Fruit fly (Drosophila melanogaster) whole organism, embryonic: ENCODE measurements around the gene Cdc7.

Experiments
- CG11085 ChIP-seq: fragments of 200-800 bp; sonication (Bioruptor generic); IDR thresholded peaks from 2 replicates; pipeline ENCODE4 v1.3.6; 2022; ENCODE audit warnings: missing biosample characterization, missing genetic modification characterization
- CG12104 ChIP-seq: fragments of 200-800 bp; sonication (Bioruptor generic); optimal IDR thresholded peaks from 3 replicates; lab custom pipeline; 2016; ENCODE audit warnings: missing biosample characterization, missing genetic modification characterization
- CG12659 ChIP-seq: fragments of 200-800 bp; sonication (Bioruptor generic); optimal IDR thresholded peaks from 3 replicates; lab custom pipeline; 2017; ENCODE audit warnings: mild to moderate bottlenecking, missing biosample characterization, missing genetic modification reagents, missing genetic modification characterization
- CG13424 ChIP-seq: fragments of 200-800 bp; sonication (Bioruptor generic); optimal IDR thresholded peaks from 2 replicates; lab custom pipeline; 2019; ENCODE audit warnings: missing biosample characterization, mild to moderate bottlenecking, missing genetic modification characterization, moderate library complexity
- CG13894 ChIP-seq: fragments of 200-800 bp; sonication (Bioruptor generic); optimal IDR thresholded peaks from 3 replicates; lab custom pipeline; 2018; ENCODE audit warnings: missing biosample characterization, mild to moderate bottlenecking, missing genetic modification characterization, moderate library complexity
- CG18619 ChIP-seq: fragments of 200-800 bp; sonication (Bioruptor generic); optimal IDR thresholded peaks from 3 replicates; lab custom pipeline; 2017; ENCODE audit warnings: missing biosample characterization, mild to moderate bottlenecking, missing genetic modification characterization
- CG2678 ChIP-seq: fragments of 200-800 bp; sonication (Bioruptor generic); optimal IDR thresholded peaks from 3 replicates; lab custom pipeline; 2019; ENCODE audit warnings: missing biosample characterization, mild to moderate bottlenecking, missing genetic modification characterization, moderate library complexity
- CG33557 ChIP-seq: fragments of 200-800 bp; sonication (Bioruptor generic); optimal IDR thresholded peaks from 2 replicates; lab custom pipeline; 2019; ENCODE audit warnings: missing biosample characterization, mild to moderate bottlenecking, missing genetic modification characterization, moderate library complexity
- CG4328 ChIP-seq: fragments of 200-800 bp; sonication (Bioruptor generic); optimal IDR thresholded peaks from 3 replicates; lab custom pipeline; 2017; ENCODE audit warnings: missing biosample characterization, missing genetic modification reagents, missing genetic modification characterization
- CG6272 ChIP-seq: fragments of 200-800 bp; sonication (Bioruptor generic); IDR thresholded peaks from 2 replicates; pipeline ENCODE4 v1.3.6; 2022; ENCODE audit warnings: missing biosample characterization, missing genetic modification characterization
- CG8089 ChIP-seq: fragments of 200-800 bp; sonication (Bioruptor generic); optimal IDR thresholded peaks from 3 replicates; lab custom pipeline; 2016; ENCODE audit warnings: missing biosample characterization, missing genetic modification characterization
- Chrac-16 ChIP-seq: fragments of 200-800 bp; sonication (Bioruptor generic); optimal IDR thresholded peaks from 3 replicates; lab custom pipeline; 2016; ENCODE audit warnings: missing biosample characterization, missing genetic modification characterization
- Dfd ChIP-seq, 2 experiments: fragments of >200 bp; optimal IDR thresholded peaks; 2 replicates each; lab custom pipeline; 2017; ENCODE audit warnings: missing biosample characterization in 2 of 2, missing genetic modification characterization in 2 of 2
- E2f2 ChIP-seq: fragments of 200-800 bp; sonication (Bioruptor generic); IDR thresholded peaks from 2 replicates; pipeline ENCODE4 v1.3.6; 2022; ENCODE audit warnings: missing biosample characterization, missing genetic modification characterization
- Eip74EF ChIP-seq, 2 experiments: fragments of 200-800 bp in 1 of 2; fragments of >200 bp in 1 of 2; sonication (Bioruptor generic) in 1 of 2; optimal IDR thresholded peaks; 2 replicates each; lab custom pipeline; 2017 to 2019; ENCODE audit warnings: missing biosample characterization in 2 of 2, missing genetic modification characterization in 2 of 2, mild to moderate bottlenecking in 1 of 2, moderate library complexity in 1 of 2
- MESR4 ChIP-seq: fragments of 200-800 bp; sonication (Bioruptor generic); optimal IDR thresholded peaks from 2 replicates; lab custom pipeline; 2018; ENCODE audit warnings: missing biosample characterization, mild to moderate bottlenecking, missing genetic modification characterization, moderate library complexity
- Med ChIP-seq: fragments of 200-800 bp; sonication (Bioruptor generic); peaks from one replicate; lab custom pipeline; 2016; ENCODE audit warnings: missing biosample characterization, missing genetic modification characterization, mild to moderate bottlenecking, inconsistent platforms, moderate library complexity
- Meics ChIP-seq: fragments of 200-800 bp; sonication (Bioruptor generic); optimal IDR thresholded peaks from 2 replicates; lab custom pipeline; 2017; ENCODE audit warnings: missing biosample characterization, mild to moderate bottlenecking, missing genetic modification characterization
- Myb ChIP-seq: fragments of 200-800 bp; sonication (Bioruptor generic); optimal IDR thresholded peaks from 2 replicates; lab custom pipeline; 2016; ENCODE audit warnings: missing biosample characterization, missing genetic modification characterization
- Nf-YC ChIP-seq: fragments of 200-800 bp; optimal IDR thresholded peaks from 3 replicates; lab custom pipeline; 2019; ENCODE audit warnings: missing biosample characterization, mild to moderate bottlenecking, missing genetic modification characterization, moderate library complexity
- PHDP ChIP-seq: fragments of 200-800 bp; sonication (Bioruptor generic); optimal IDR thresholded peaks from 3 replicates; lab custom pipeline; 2018; ENCODE audit warnings: missing biosample characterization, mild to moderate bottlenecking, missing genetic modification characterization, moderate library complexity
- Sox100B ChIP-seq: fragments of 200-800 bp; sonication (Bioruptor generic); optimal IDR thresholded peaks from 3 replicates; lab custom pipeline; 2018; ENCODE audit warnings: missing biosample characterization, mild to moderate bottlenecking, missing genetic modification characterization
- Ssrp ChIP-seq: fragments of 200-800 bp; sonication (Bioruptor generic); optimal IDR thresholded peaks from 2 replicates; lab custom pipeline; 2018; ENCODE audit warnings: missing biosample characterization, mild to moderate bottlenecking, missing genetic modification characterization, moderate library complexity
- Xbp1 ChIP-seq: fragments of 200-800 bp; sonication (Bioruptor generic); optimal IDR thresholded peaks from 3 replicates; lab custom pipeline; 2016; ENCODE audit warnings: missing biosample characterization, mild to moderate bottlenecking, missing genetic modification characterization
- cato ChIP-seq: fragments of 200-800 bp; sonication (Bioruptor generic); optimal IDR thresholded peaks from 2 replicates; lab custom pipeline; 2016; ENCODE audit warnings: missing biosample characterization, missing genetic modification characterization, borderline replicate concordance
- caup ChIP-seq: fragments of 200-800 bp; sonication (Bioruptor generic); optimal IDR thresholded peaks from 3 replicates; lab custom pipeline; 2017; ENCODE audit warnings: missing biosample characterization, mild to moderate bottlenecking, missing genetic modification characterization, moderate library complexity; ENCODE audit not compliant: severe bottlenecking
- ci ChIP-seq: fragments of 200-800 bp; sonication (Bioruptor generic); IDR thresholded peaks from 3 replicates; pipeline ENCODE4 v1.3.6; 2022; ENCODE audit warnings: missing biosample characterization, missing genetic modification characterization
- corto ChIP-seq: fragments of 200-800 bp; sonication (Bioruptor generic); optimal IDR thresholded peaks from 2 replicates; lab custom pipeline; 2016; ENCODE audit warnings: missing biosample characterization, mild to moderate bottlenecking, missing genetic modification characterization, moderate library complexity
- danr ChIP-seq: fragments of 200-800 bp; sonication (Bioruptor generic); IDR thresholded peaks from 2 replicates; pipeline ENCODE4 v1.3.6; 2022; ENCODE audit warnings: missing biosample characterization, missing genetic modification characterization
- emc ChIP-seq: fragments of 200-800 bp; sonication (Bioruptor generic); optimal IDR thresholded peaks from 2 replicates; lab custom pipeline; 2016; ENCODE audit warnings: missing biosample characterization, missing genetic modification characterization
- ems ChIP-seq: fragments of 200-800 bp; sonication (Bioruptor generic); optimal IDR thresholded peaks from 3 replicates; lab custom pipeline; 2016; ENCODE audit warnings: missing biosample characterization, missing genetic modification characterization
- gce ChIP-seq: fragments of 200-800 bp; sonication (Bioruptor generic); IDR thresholded peaks from 3 replicates; pipeline ENCODE4 v1.3.6; 2022; ENCODE audit warnings: missing biosample characterization, missing genetic modification characterization
- jing ChIP-seq: fragments of 200-800 bp; sonication (Bioruptor generic); optimal IDR thresholded peaks from 2 replicates; lab custom pipeline; 2018; ENCODE audit warnings: missing biosample characterization, mild to moderate bottlenecking, missing genetic modification characterization
- klu ChIP-seq: fragments of 200-800 bp; sonication (Bioruptor generic); IDR thresholded peaks from 2 replicates; pipeline ENCODE4 v1.3.6; 2022; ENCODE audit warnings: missing biosample characterization, missing genetic modification characterization
- luna ChIP-seq: fragments of 200-800 bp; sonication (Bioruptor generic); optimal IDR thresholded peaks from 2 replicates; lab custom pipeline; 2016; ENCODE audit warnings: missing biosample characterization, missing genetic modification characterization
- pros ChIP-seq: fragments of 200-800 bp; sonication (Bioruptor generic); optimal IDR thresholded peaks from 3 replicates; lab custom pipeline; 2019; ENCODE audit warnings: missing biosample characterization, mild to moderate bottlenecking, missing genetic modification characterization, moderate library complexity
- slp2 ChIP-seq: fragments of 200-800 bp; sonication (Bioruptor generic); optimal IDR thresholded peaks from 2 replicates; lab custom pipeline; 2016; ENCODE audit warnings: missing biosample characterization, missing genetic modification characterization
- trem ChIP-seq: fragments of 200-800 bp; optimal IDR thresholded peaks from 3 replicates; lab custom pipeline; 2019; ENCODE audit warnings: missing biosample characterization, mild to moderate bottlenecking, missing genetic modification characterization, moderate library complexity
- unpg ChIP-seq: fragments of 200-800 bp; sonication (Bioruptor generic); optimal IDR thresholded peaks from 3 replicates; lab custom pipeline; 2018; ENCODE audit warnings: missing biosample characterization, mild to moderate bottlenecking, missing genetic modification characterization, moderate library complexity
- wor ChIP-seq: fragments of 200-800 bp; sonication (Bioruptor generic); IDR thresholded peaks from 2 replicates; pipeline ENCODE4 v1.3.6; 2022; ENCODE audit warnings: missing biosample characterization, missing genetic modification characterization

Cdc7 gene

DNA sequence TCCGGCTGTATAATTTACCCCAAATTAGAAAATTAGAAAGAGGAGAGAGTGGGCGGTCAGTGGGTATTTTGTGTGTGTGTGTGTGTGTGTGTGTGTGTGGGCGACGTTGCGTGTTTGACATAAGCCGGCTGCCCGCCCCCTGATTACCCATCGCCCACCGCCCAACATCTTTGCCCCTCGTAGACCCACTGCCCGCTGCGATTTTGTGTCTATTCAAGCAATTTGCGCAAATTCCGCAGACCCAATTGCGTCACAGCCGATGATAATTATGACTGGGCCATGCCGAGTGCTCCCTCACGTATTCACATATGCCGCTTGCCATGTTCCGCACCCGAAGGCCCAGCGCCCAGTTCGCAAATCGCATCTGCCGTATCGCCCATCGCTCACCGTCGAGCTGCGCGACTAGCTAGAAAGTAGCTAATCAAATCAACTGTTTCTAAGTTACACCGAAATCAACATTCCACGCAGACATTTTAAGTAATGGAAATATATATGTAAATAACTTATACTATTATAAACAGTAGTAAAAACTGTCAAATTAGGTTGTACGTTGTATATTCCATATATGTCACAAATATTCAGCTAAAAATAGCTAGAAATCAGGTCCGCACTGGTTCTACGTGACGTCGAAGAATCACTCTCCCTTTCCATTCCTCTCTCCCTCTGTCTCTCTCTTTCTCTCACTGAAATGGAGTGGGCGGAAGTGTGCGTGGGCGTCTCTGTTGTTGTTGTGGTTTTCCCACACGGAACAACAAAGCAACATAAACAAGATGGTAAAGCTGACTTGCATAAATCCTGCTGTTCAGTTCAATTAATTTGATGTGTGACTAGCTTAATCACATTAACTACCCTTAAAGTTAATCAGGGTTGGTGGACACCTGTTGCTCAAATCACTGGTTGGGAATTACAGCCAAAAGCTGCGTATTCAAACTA is 2.6 kb downstream of the Cdc7 start (continued):
- TF ChIP-seq Med (peak; percentile 21), Ssrp (tag; lab: Kevin White, UChicago) (peak; percentile 31), ems (GFP tag; lab: Kevin White, UChicago) (no peak), Myb (no peak), CG6272 (GFP tag; lab: Robert Waterston, UW) (peak; percentile 18; the same call in 1 of the 2 replicates), CG12659 (GFP tag; lab: Kevin White, UChicago) (peak; percentile 30), CG13424 (peak; percentile 63), CG18619 (GFP tag; lab: Kevin White, UChicago) (peak; percentile 3), Xbp1 (GFP tag; lab: Kevin White, UChicago) (no peak), CG8089 (GFP tag; lab: Kevin White, UChicago) (no peak), CG11085 (GFP tag; lab: Robert Waterston, UW) (no peak), CG12104 (GFP tag; lab: Kevin White, UChicago) (no peak), Chrac-16 (GFP tag; lab: Kevin White, UChicago) (peak; percentile 24), ci (no peak), emc (GFP tag; lab: Kevin White, UChicago) (no peak), wor (no peak), PHDP (tag; lab: Kevin White, UChicago) (peak; percentile 61), pros (GFP tag; lab: Kevin White, UChicago) (no peak), CG13894 (tag; lab: Kevin White, UChicago) (peak; percentile 67), danr (no peak), klu (GFP tag; lab: Robert Waterston, UW) (peak; percentile 45), slp2 (GFP tag; lab: Kevin White, UChicago) (no peak), Eip74EF (GFP tag; optimal IDR thresholded peaks at IDR 0.05; lab: Kevin White, UChicago) (peak in 1 of 2 experiments; percentile 63), cato (GFP tag; lab: Kevin White, UChicago) (no peak), luna (GFP tag; lab: Kevin White, UChicago) (no peak), CG2678 (tag; lab: Kevin White, UChicago) (peak; percentile 75), Meics (GFP tag; lab: Kevin White, UChicago) (peak; percentile 57), caup (GFP tag; lab: Kevin White, UChicago) (peak; percentile 57), gce (GFP tag; lab: Robert Waterston, UW) (0 out of 3 replicates have a peak, but pooled peaks have one; percentile 13), unpg (GFP tag; lab: Kevin White, UChicago) (peak; percentile 56), corto (GFP tag; lab: Kevin White, UChicago) (no peak), MESR4 (no peak), E2f2 (GFP tag; lab: Robert Waterston, UW) (peak; percentile 25; the same call in 1 of the 2 replicates), trem (tag; lab: Kevin White, UChicago) (peak; percentile 46), Dfd (GFP tag; optimal IDR thresholded peaks at IDR 0.05; lab: Kevin White, UChicago) (peak in 1 of 2 experiments; percentile 16), CG33557 (GFP tag; lab: Kevin White, UChicago) (peak; percentile 10), jing (GFP tag; lab: Kevin White, UChicago) (no peak), CG4328 (GFP tag; lab: Kevin White, UChicago) (peak; percentile 64), Sox100B (GFP tag; lab: Kevin White, UChicago) (peak; percentile 22), Nf-YC (tag; lab: Kevin White, UChicago) (peak; percentile 59)
